Fruit fly (Drosophila melanogaster): ENCODE measurements around the gene CG7352.

DNA sequence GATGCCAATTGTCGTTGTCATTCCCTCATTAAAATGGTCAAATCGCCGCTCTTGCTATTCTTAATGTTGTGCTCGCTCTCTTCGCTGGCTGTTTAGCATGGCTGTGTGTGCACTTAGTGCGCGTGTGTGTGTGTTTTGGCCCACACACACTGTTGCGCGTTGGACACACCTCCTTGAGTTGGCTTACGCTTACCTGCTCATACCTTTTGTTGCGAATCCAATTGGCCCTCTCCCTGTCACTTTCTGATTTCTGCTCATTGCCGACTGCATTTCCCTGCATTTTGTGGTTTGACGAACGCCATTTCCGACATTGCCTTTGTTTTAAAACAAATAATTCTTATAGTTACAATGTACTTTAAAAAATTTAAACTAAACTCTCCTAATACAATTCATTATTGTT, 12.4 kb upstream of the CG7352 start:
- TF ChIP-seq CG14655 (GFP tag; optimal IDR thresholded peaks at IDR 0.05): no peak
- no peak for TF ChIP-seq CG10348 (GFP tag; IDR thresholded peaks at IDR 0.05)
- no peak for TF ChIP-seq CG34367 (tag; optimal IDR thresholded peaks at IDR 0.05)
- TF ChIP-seq Ets98B (GFP tag; IDR thresholded peaks at IDR 0.05): no peak
- no peak for TF ChIP-seq CG8301 (tag; optimal IDR thresholded peaks at IDR 0.05)
- no peak for TF ChIP-seq EcR (GFP tag; optimal IDR thresholded peaks at IDR 0.05)
- TF ChIP-seq Snoo (tag; optimal IDR thresholded peaks at IDR 0.05): no peak
- TF ChIP-seq CG13204 (GFP tag; optimal IDR thresholded peaks at IDR 0.05): no peak
